Worm (Caenorhabditis elegans) whole organism, L1 larva: ENCODE measurements around the gene irld-44.

Experiments used
- C34B4.2 ChIP-seq: sonication (generic microtip); optimal IDR thresholded peaks from 2 replicates; lab custom pipeline; 2017; ENCODE audit warnings: mild to moderate bottlenecking, missing genetic modification characterization, missing compliant biosample characterization
- aha-1 ChIP-seq: fragments of 150-350 bp; optimal IDR thresholded peaks from 2 replicates; lab custom pipeline; 2014; ENCODE audit warnings: missing biosample characterization, missing genetic modification characterization
- alr-1 ChIP-seq: fragments of 200-800 bp; sonication (Bioruptor generic); optimal IDR thresholded peaks from 2 replicates; lab custom pipeline; 2018; ENCODE audit warnings: borderline replicate concordance, mild to moderate bottlenecking, missing genetic modification characterization, missing compliant biosample characterization
- ama-1 ChIP-seq: fragments of 150-350 bp; optimal IDR thresholded peaks from 2 replicates; lab custom pipeline; 2014
- blmp-1 ChIP-seq: fragments of 150-350 bp; optimal IDR thresholded peaks from 2 replicates; lab custom pipeline; 2014; ENCODE audit warnings: missing biosample characterization, missing genetic modification characterization
- ceh-63 ChIP-seq: fragments of 200-800 bp; sonication (Bioruptor generic); optimal IDR thresholded peaks from 2 replicates; lab custom pipeline; 2018; ENCODE audit warnings: mild to moderate bottlenecking, missing genetic modification characterization, missing compliant biosample characterization
- ceh-8 ChIP-seq: fragments of 200-800 bp; sonication (Bioruptor generic); optimal IDR thresholded peaks from 2 replicates; lab custom pipeline; 2018; ENCODE audit warnings: mild to moderate bottlenecking, missing genetic modification characterization, moderate library complexity, missing compliant biosample characterization
- ceh-82 ChIP-seq, 3 experiments: fragments of 150-350 bp in 1 of 3; sonication (generic microtip) in 2 of 3; optimal IDR thresholded peaks; 2 replicates each; lab custom pipeline; 2014 to 2017; ENCODE audit warnings: missing biosample characterization in 3 of 3, missing genetic modification characterization in 3 of 3
- ceh-88 ChIP-seq: fragments of 200-800 bp; sonication (Bioruptor generic); IDR thresholded peaks from 2 replicates; pipeline ENCODE4 v1.3.6; 2022; ENCODE audit warnings: missing genetic modification characterization, missing compliant biosample characterization
- ces-1 ChIP-seq: fragments of 150-350 bp; optimal IDR thresholded peaks from 2 replicates; lab custom pipeline; 2014; ENCODE audit warnings: missing biosample characterization, missing genetic modification reagents, missing genetic modification characterization
- dsc-1 ChIP-seq: sonication (generic microtip); optimal IDR thresholded peaks from 2 replicates; lab custom pipeline; 2016; ENCODE audit warnings: mild to moderate bottlenecking, missing genetic modification characterization, missing compliant biosample characterization
- egl-27 ChIP-seq, 2 experiments: fragments of 150-350 bp in 1 of 2; sonication (generic microtip); optimal IDR thresholded peaks; 3 replicates each; lab custom pipeline; 2017 to 2018; ENCODE audit warnings: missing biosample characterization in 2 of 2, missing genetic modification characterization in 2 of 2, missing genetic modification reagents in 2 of 2
- elt-3 ChIP-seq, 6 experiments: fragments of 150-350 bp in 1 of 6; sonication (generic microtip); optimal IDR thresholded peaks; 2 replicates each; lab custom pipeline; 2017 to 2018; ENCODE audit warnings: missing biosample characterization in 6 of 6, missing genetic modification characterization in 6 of 6, inconsistent platforms in 1 of 6
- ets-5 ChIP-seq: fragments of 200-800 bp; sonication (Bioruptor generic); IDR thresholded peaks from 2 replicates; pipeline ENCODE4 v1.3.6; 2022; ENCODE audit warnings: missing genetic modification characterization, missing compliant biosample characterization
- fkh-4 ChIP-seq: sonication (generic microtip); optimal IDR thresholded peaks from 2 replicates; lab custom pipeline; 2016; ENCODE audit warnings: missing compliant biosample characterization, missing genetic modification characterization, borderline replicate concordance
- fkh-8 ChIP-seq: sonication (generic microtip); optimal IDR thresholded peaks from 2 replicates; lab custom pipeline; 2016; ENCODE audit warnings: mild to moderate bottlenecking, missing genetic modification characterization, missing compliant biosample characterization
- fos-1 ChIP-seq: fragments of 150-350 bp; optimal IDR thresholded peaks from 2 replicates; lab custom pipeline; 2014; ENCODE audit warnings: missing biosample characterization, missing genetic modification characterization
- lin-13 ChIP-seq: fragments of 150-350 bp; optimal IDR thresholded peaks from 2 replicates; lab custom pipeline; 2014; ENCODE audit warnings: missing biosample characterization, missing genetic modification reagents, missing genetic modification characterization
- lin-35 ChIP-seq, 2 experiments: fragments of 150-350 bp; optimal IDR thresholded peaks; 2 replicates each; lab custom pipeline; 2014; ENCODE audit warnings: missing biosample characterization in 2 of 2, missing genetic modification characterization in 2 of 2, missing genetic modification reagents in 2 of 2
- lin-39 ChIP-seq: fragments of 150-350 bp; optimal IDR thresholded peaks from 2 replicates; lab custom pipeline; 2014; ENCODE audit warnings: missing biosample characterization, missing genetic modification reagents, missing genetic modification characterization
- lir-3 ChIP-seq: sonication (generic microtip); optimal IDR thresholded peaks from 2 replicates; lab custom pipeline; 2016; ENCODE audit warnings: mild to moderate bottlenecking, missing genetic modification characterization, moderate library complexity, missing compliant biosample characterization; ENCODE audit not compliant: poor library complexity
- lsy-2 ChIP-seq, 2 experiments: fragments of 150-350 bp; optimal IDR thresholded peaks; 2 replicates each; lab custom pipeline; 2014; ENCODE audit warnings: missing biosample characterization in 2 of 2, missing genetic modification characterization in 2 of 2
- mdl-1 ChIP-seq, 2 experiments: fragments of 150-350 bp; optimal IDR thresholded peaks; 2 replicates each; lab custom pipeline; 2014 to 2017; ENCODE audit warnings: missing biosample characterization in 2 of 2, missing genetic modification characterization in 2 of 2, inconsistent platforms in 1 of 2
- nhr-11 ChIP-seq: fragments of 150-350 bp; optimal IDR thresholded peaks from 2 replicates; lab custom pipeline; 2014; ENCODE audit warnings: missing biosample characterization, missing genetic modification characterization
- nhr-20 ChIP-seq: sonication (generic microtip); optimal IDR thresholded peaks from 2 replicates; lab custom pipeline; 2016; ENCODE audit warnings: mild to moderate bottlenecking, missing genetic modification characterization, missing compliant biosample characterization
- nhr-237 ChIP-seq: fragments of 150-350 bp; optimal IDR thresholded peaks from 2 replicates; lab custom pipeline; 2014; ENCODE audit warnings: missing biosample characterization, missing genetic modification characterization
- nhr-71 ChIP-seq: sonication (generic microtip); optimal IDR thresholded peaks from 2 replicates; lab custom pipeline; 2016; ENCODE audit warnings: mild to moderate bottlenecking, missing genetic modification characterization, moderate library complexity, missing compliant biosample characterization
- nhr-76 ChIP-seq: sonication (generic microtip); optimal IDR thresholded peaks from 2 replicates; lab custom pipeline; 2017; ENCODE audit warnings: missing biosample characterization, missing genetic modification characterization
- nhr-77 ChIP-seq: fragments of 150-350 bp; optimal IDR thresholded peaks from 2 replicates; lab custom pipeline; 2014; ENCODE audit warnings: missing biosample characterization, missing genetic modification characterization
- nhr-85 ChIP-seq: sonication (generic microtip); peaks from one replicate; lab custom pipeline; 2016; ENCODE audit warnings: missing genetic modification characterization, inconsistent platforms, missing compliant biosample characterization
- pag-3 ChIP-seq: sonication (generic microtip); optimal IDR thresholded peaks from 2 replicates; lab custom pipeline; 2017; ENCODE audit warnings: missing genetic modification characterization, mild to moderate bottlenecking, missing compliant biosample characterization, antibody characterized with exemption, borderline replicate concordance; ENCODE audit not compliant: insufficient read depth
- pax-3 ChIP-seq: fragments of 200-800 bp; sonication (Bioruptor generic); optimal IDR thresholded peaks from 2 replicates; lab custom pipeline; 2018; ENCODE audit warnings: mild to moderate bottlenecking, missing genetic modification characterization, moderate library complexity, missing compliant biosample characterization
- skn-1 ChIP-seq: fragments of 150-350 bp; optimal IDR thresholded peaks from 2 replicates; lab custom pipeline; 2014; ENCODE audit warnings: missing biosample characterization, missing genetic modification characterization
- snu-23 ChIP-seq: sonication (generic microtip); optimal IDR thresholded peaks from 2 replicates; lab custom pipeline; 2016; ENCODE audit warnings: missing genetic modification characterization, missing compliant biosample characterization
- sox-4 ChIP-seq: sonication (generic microtip); optimal IDR thresholded peaks from 2 replicates; lab custom pipeline; 2016; ENCODE audit warnings: missing genetic modification characterization, missing compliant biosample characterization
- sup-37 ChIP-seq: fragments of 200-800 bp; sonication (Bioruptor generic); optimal IDR thresholded peaks from 2 replicates; lab custom pipeline; 2018; ENCODE audit warnings: mild to moderate bottlenecking, missing genetic modification characterization, missing compliant biosample characterization
- swsn-7 ChIP-seq: sonication (generic microtip); optimal IDR thresholded peaks from 2 replicates; lab custom pipeline; 2016; ENCODE audit warnings: missing genetic modification characterization, missing compliant biosample characterization
- tbx-2 ChIP-seq: sonication (generic microtip); optimal IDR thresholded peaks from 2 replicates; lab custom pipeline; 2016; ENCODE audit warnings: missing genetic modification characterization, missing compliant biosample characterization
- tlp-1 ChIP-seq: fragments of 150-350 bp; optimal IDR thresholded peaks from 2 replicates; lab custom pipeline; 2014; ENCODE audit warnings: missing biosample characterization, missing genetic modification characterization
- unc-62 ChIP-seq: fragments of 150-350 bp; optimal IDR thresholded peaks from 2 replicates; lab custom pipeline; 2014; ENCODE audit warnings: missing biosample characterization, missing genetic modification reagents, missing genetic modification characterization
- unc-98 ChIP-seq: fragments of 200-800 bp; sonication (Bioruptor generic); IDR thresholded peaks from 2 replicates; pipeline ENCODE4 v1.3.6; 2022; ENCODE audit warnings: missing genetic modification characterization, missing compliant biosample characterization
- zag-1 ChIP-seq: fragments of 150-350 bp; optimal IDR thresholded peaks from 2 replicates; lab custom pipeline; 2014; ENCODE audit warnings: missing biosample characterization, missing genetic modification characterization
- zip-4 ChIP-seq: fragments of 200-800 bp; sonication (Bioruptor generic); optimal IDR thresholded peaks from 2 replicates; lab custom pipeline; 2018; ENCODE audit warnings: mild to moderate bottlenecking, missing genetic modification characterization, moderate library complexity, missing compliant biosample characterization
- ztf-11 ChIP-seq, 2 experiments: sonication (generic microtip); optimal IDR thresholded peaks; 2 replicates each; lab custom pipeline; 2016 to 2017; ENCODE audit warnings: missing genetic modification characterization in 2 of 2, missing biosample characterization in 1 of 2, missing compliant biosample characterization in 1 of 2

irld-44 gene

ce11 chrV:1629329-1629728 lies 21.8 kb upstream of the irld-44 start, which contains the start of gene nhr-238:
Gene nhr-238, minus strand, starts transcription at chrV:1629432.
- TF ChIP-seq C34B4.2 (no peak), zag-1 (tag; lab: Kevin White, UChicago) (no peak), tlp-1 (no peak), tbx-2 (tag; lab: Kevin White, UChicago) (no peak), nhr-77 (peak; percentile 96), unc-98 (GFP tag; lab: Robert Waterston, UW) (no peak), lin-35 (GFP tag; optimal IDR thresholded peaks at IDR 0.05; lab: Kevin White, UChicago) (peak in 1 of 2 experiments; percentile 6), egl-27 (tag; optimal IDR thresholded peaks at IDR 0.05; lab: Kevin White, UChicago) (no peak), alr-1 (tag; lab: Kevin White, UChicago) (no peak), sox-4 (tag; lab: Kevin White, UChicago) (no peak), mdl-1 (tag; optimal IDR thresholded peaks at IDR 0.05; lab: Kevin White, UChicago) (no peak), nhr-85 (tag; lab: Kevin White, UChicago) (peak; percentile 63), nhr-20 (tag; lab: Kevin White, UChicago) (peak; percentile 54), swsn-7 (tag; lab: Kevin White, UChicago) (no peak), ets-5 (GFP tag; lab: Robert Waterston, UW) (no peak), ceh-63 (GFP tag; lab: Kevin White, UChicago) (no peak), ceh-8 (GFP tag; lab: Kevin White, UChicago) (no peak), zip-4 (GFP tag; lab: Kevin White, UChicago) (no peak), ama-1 (lab: Kevin White, UChicago) (no peak), fkh-4 (no peak), nhr-237 (tag; lab: Kevin White, UChicago) (no peak), elt-3 (tag; optimal IDR thresholded peaks at IDR 0.05; lab: Kevin White, UChicago) (no peak), lir-3 (tag; lab: Kevin White, UChicago) (no peak), pax-3 (no peak), nhr-71 (tag; lab: Kevin White, UChicago) (peak; percentile 31), lsy-2 (tag; optimal IDR thresholded peaks at IDR 0.05; lab: Kevin White, UChicago) (no peak), skn-1 (tag; lab: Kevin White, UChicago) (no peak), unc-62 (GFP tag; lab: Kevin White, UChicago) (no peak), aha-1 (tag; lab: Kevin White, UChicago) (no peak), fkh-8 (tag; lab: Kevin White, UChicago) (no peak), snu-23 (GFP tag; lab: Kevin White, UChicago) (peak; percentile 29), blmp-1 (tag; lab: Kevin White, UChicago) (peak; percentile 18), nhr-11 (tag; lab: Kevin White, UChicago) (no peak), ceh-82 (tag; optimal IDR thresholded peaks at IDR 0.05; lab: Kevin White, UChicago) (no peak)

ce11 chrV:1631148-1631547 lies 20.0 kb upstream of the irld-44 start, which contains the start of gene Y46H3D.8:
Gene Y46H3D.8, minus strand, starts transcription at chrV:1631248.
- TF ChIP-seq egl-27 (tag; optimal IDR thresholded peaks at IDR 0.05; lab: Kevin White, UChicago) (no peak), swsn-7 (tag; lab: Kevin White, UChicago) (no peak), pag-3 (no peak), nhr-71 (tag; lab: Kevin White, UChicago) (no peak), ces-1 (no peak), ceh-88 (GFP tag; lab: Robert Waterston, UW) (no peak), sup-37 (GFP tag; lab: Kevin White, UChicago) (no peak), zag-1 (tag; lab: Kevin White, UChicago) (no peak), nhr-76 (tag; lab: Kevin White, UChicago) (no peak), dsc-1 (tag; lab: Kevin White, UChicago) (no peak), lin-39 (tag; lab: Kevin White, UChicago) (no peak), ztf-11 (tag; optimal IDR thresholded peaks at IDR 0.05; lab: Kevin White, UChicago) (no peak), mdl-1 (tag; optimal IDR thresholded peaks at IDR 0.05; lab: Kevin White, UChicago) (no peak), zip-4 (GFP tag; lab: Kevin White, UChicago) (no peak), lin-13 (GFP tag; lab: Kevin White, UChicago) (no peak), fos-1 (tag; lab: Kevin White, UChicago) (no peak), snu-23 (GFP tag; lab: Kevin White, UChicago) (no peak)
